Worm (Caenorhabditis elegans): ENCODE data around the gene K08E4.8.

Gene K08E4.8

ce11 chrIV:12061229-12061628 lies at the start of gene K08E4.8:
Gene K08E4.8 (minus strand): TSS chrIV:12061329.
- TF ChIP-seq ceh-9 (tag; optimal IDR thresholded peaks at IDR 0.05) (no peak), ets-4 (tag; optimal IDR thresholded peaks at IDR 0.05) (no peak), pax-1 (tag; optimal IDR thresholded peaks at IDR 0.05) (no peak), hlh-8 (tag; optimal IDR thresholded peaks at IDR 0.05) (no peak), ama-1 (optimal IDR thresholded peaks at IDR 0.05) (no peak), ttx-3 (tag; optimal IDR thresholded peaks at IDR 0.05) (no peak), tbx-2 (tag; optimal IDR thresholded peaks at IDR 0.05) (no peak), unc-55 (GFP tag; optimal IDR thresholded peaks at IDR 0.05) (no peak), dmd-4 (tag; optimal IDR thresholded peaks at IDR 0.05; ENCODE audit: borderline replicate concordance) (no peak), ceh-22 (tag; optimal IDR thresholded peaks at IDR 0.05) (no peak), hlh-15 (tag; optimal IDR thresholded peaks at IDR 0.05) (no peak), ref-2 (tag; optimal IDR thresholded peaks at IDR 0.05) (no peak), pha-4 (tag; optimal IDR thresholded peaks at IDR 0.05) (no peak), pag-3 (tag; optimal IDR thresholded peaks at IDR 0.05; ENCODE audit: borderline replicate concordance) (no peak)

- TF ChIP-seq nhr-11 (tag; optimal IDR thresholded peaks at IDR 0.05), result no peak
- TF ChIP-seq ref-2 (tag; optimal IDR thresholded peaks at IDR 0.05), result no peak
- TF ChIP-seq K02D7.2 (tag; optimal IDR thresholded peaks at IDR 0.05), result no peak
- TF ChIP-seq pqm-1 (tag; optimal IDR thresholded peaks at IDR 0.05), result no peak
- TF ChIP-seq odd-2 (tag; optimal IDR thresholded peaks at IDR 0.05), result no peak
- no peak for TF ChIP-seq hlh-15 (tag; optimal IDR thresholded peaks at IDR 0.05)
- no peak for TF ChIP-seq hlh-30 (tag; optimal IDR thresholded peaks at IDR 0.05; ENCODE audit: insufficient read depth)
- TF ChIP-seq zip-5 (tag; optimal IDR thresholded peaks at IDR 0.05), result no peak
- TF ChIP-seq ztf-16 (tag; optimal IDR thresholded peaks at IDR 0.05), result no peak
- TF ChIP-seq dmd-4 (tag; optimal IDR thresholded peaks at IDR 0.05; ENCODE audit: borderline replicate concordance), result no peak
- TF ChIP-seq ttx-3 (tag; optimal IDR thresholded peaks at IDR 0.05), result no peak
- TF ChIP-seq pag-3 (tag; optimal IDR thresholded peaks at IDR 0.05; ENCODE audit: borderline replicate concordance), result no peak
- no peak for TF ChIP-seq C38D4.7 (GFP tag; optimal IDR thresholded peaks at IDR 0.05)
- TF ChIP-seq unc-55 (GFP tag; optimal IDR thresholded peaks at IDR 0.05), result no peak
- no peak for TF ChIP-seq gmeb-2 (tag; optimal IDR thresholded peaks at IDR 0.05)
- no peak for TF ChIP-seq ceh-45 (GFP tag; IDR thresholded peaks at IDR 0.05)
- TF ChIP-seq fkh-10 (GFP tag; optimal IDR thresholded peaks at IDR 0.05), result no peak
- no peak for TF ChIP-seq nhr-232 (tag; optimal IDR thresholded peaks at IDR 0.05)
- no peak for TF ChIP-seq tbx-2 (tag; optimal IDR thresholded peaks at IDR 0.05)
- TF ChIP-seq elt-4 (tag; optimal IDR thresholded peaks at IDR 0.05), result no peak
Observed at ce11 chrIV:12110339-12110738, 49.2 kb upstream of the K08E4.8 start, which contains the start of gene col-129. Gene col-129 (minus strand): TSS chrIV:12110439.

- TF ChIP-seq ceh-45 (GFP tag; IDR thresholded peaks at IDR 0.05) (no peak), lim-6 (tag; optimal IDR thresholded peaks at IDR 0.05) (no peak), pha-2 (tag; optimal IDR thresholded peaks at IDR 0.05) (no peak), ceh-34 (tag; optimal IDR thresholded peaks at IDR 0.05) (no peak), C38D4.7 (GFP tag; optimal IDR thresholded peaks at IDR 0.05) (no peak), gmeb-2 (tag; optimal IDR thresholded peaks at IDR 0.05) (no peak), pha-4 (tag; optimal IDR thresholded peaks at IDR 0.05) (no peak), pag-3 (tag; optimal IDR thresholded peaks at IDR 0.05; ENCODE audit: borderline replicate concordance) (no peak), Y22D7AL.16 (tag; optimal IDR thresholded peaks at IDR 0.05) (no peak), sox-4 (tag; optimal IDR thresholded peaks at IDR 0.05) (no peak), tbx-2 (tag; optimal IDR thresholded peaks at IDR 0.05) (no peak)
Observed at ce11 chrIV:12109743-12110142, 48.6 kb upstream of the K08E4.8 start.

- no peak for TF ChIP-seq pros-1 (tag; optimal IDR thresholded peaks at IDR 0.05)
- TF ChIP-seq elt-4 (tag; optimal IDR thresholded peaks at IDR 0.05), result peak; percentile 38
Observed at ce11 chrIV:12108984-12109657, 48.0 kb upstream of the K08E4.8 start.

ce11 chrIV:12105558-12105957 lies 44.4 kb upstream of the K08E4.8 start, which contains the start of gene M18.3:
Gene M18.3 (plus strand): TSS chrIV:12105858.
- TF ChIP-seq sdc-2 (tag; optimal IDR thresholded peaks at IDR 0.05) (no peak), nhr-232 (tag; optimal IDR thresholded peaks at IDR 0.05) (no peak), T23F11.4 (GFP tag; optimal IDR thresholded peaks at IDR 0.05) (no peak), hlh-13 (GFP tag; optimal IDR thresholded peaks at IDR 0.05) (no peak), ahr-1 (tag; optimal IDR thresholded peaks at IDR 0.05) (no peak), che-1 (tag; optimal IDR thresholded peaks at IDR 0.05) (no peak), ama-1 (optimal IDR thresholded peaks at IDR 0.05) (no peak), unc-55 (GFP tag; optimal IDR thresholded peaks at IDR 0.05) (no peak), ref-2 (tag; optimal IDR thresholded peaks at IDR 0.05) (no peak), hlh-8 (tag; optimal IDR thresholded peaks at IDR 0.05) (no peak), ceh-6 (GFP tag; optimal IDR thresholded peaks at IDR 0.05) (no peak), pax-1 (tag; optimal IDR thresholded peaks at IDR 0.05) (no peak), dve-1 (tag; optimal IDR thresholded peaks at IDR 0.05) (no peak), eyg-1 (tag; optimal IDR thresholded peaks at IDR 0.05) (no peak), F13H6.1 (tag; optimal IDR thresholded peaks at IDR 0.05) (no peak), mec-3 (tag; optimal IDR thresholded peaks at IDR 0.05; ENCODE audit: borderline replicate concordance) (no peak), sox-2 (GFP tag; IDR thresholded peaks at IDR 0.05) (no peak)

Measured in whole organism, late embryonic.